Worm (Caenorhabditis elegans): ENCODE measurements around the gene ZK632.9.

The ZK632.9 gene

DNA sequence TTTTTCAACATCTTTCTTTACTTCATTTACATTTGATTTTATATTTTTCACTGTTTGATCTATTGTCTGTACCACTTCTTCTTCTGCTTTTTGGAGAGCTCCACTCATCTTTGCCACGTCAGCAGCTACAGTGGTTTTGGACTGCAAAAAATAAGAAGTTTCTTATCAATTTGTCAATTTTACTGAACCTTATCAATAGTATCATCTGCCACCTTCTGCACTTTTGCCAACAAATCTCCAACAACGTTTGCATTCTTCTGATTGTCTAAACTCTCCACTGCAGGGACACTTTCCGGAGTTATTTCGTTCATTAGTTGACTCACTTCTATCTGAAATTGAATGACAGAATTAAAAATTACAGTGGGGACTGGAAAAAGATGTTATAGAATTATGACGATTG, 38.5 kb downstream of the ZK632.9 start:
- TF ChIP-seq alr-1 (tag; optimal IDR thresholded peaks at IDR 0.05): no peak
- peak; percentile 84 for TF ChIP-seq crh-2 (tag; optimal IDR thresholded peaks at IDR 0.05)
- no peak for TF ChIP-seq mbf-1 (tag; optimal IDR thresholded peaks at IDR 0.05)
- TF ChIP-seq dmd-4 (tag; optimal IDR thresholded peaks at IDR 0.05): no peak
- TF ChIP-seq ZK546.5 (tag; optimal IDR thresholded peaks at IDR 0.05): no peak
- TF ChIP-seq nhr-6 (tag; optimal IDR thresholded peaks at IDR 0.05): no peak
- TF ChIP-seq mab-5 (tag; optimal IDR thresholded peaks at IDR 0.05): no peak
- peak; percentile 95 for TF ChIP-seq fos-1 (tag; optimal IDR thresholded peaks at IDR 0.05)

DNA sequence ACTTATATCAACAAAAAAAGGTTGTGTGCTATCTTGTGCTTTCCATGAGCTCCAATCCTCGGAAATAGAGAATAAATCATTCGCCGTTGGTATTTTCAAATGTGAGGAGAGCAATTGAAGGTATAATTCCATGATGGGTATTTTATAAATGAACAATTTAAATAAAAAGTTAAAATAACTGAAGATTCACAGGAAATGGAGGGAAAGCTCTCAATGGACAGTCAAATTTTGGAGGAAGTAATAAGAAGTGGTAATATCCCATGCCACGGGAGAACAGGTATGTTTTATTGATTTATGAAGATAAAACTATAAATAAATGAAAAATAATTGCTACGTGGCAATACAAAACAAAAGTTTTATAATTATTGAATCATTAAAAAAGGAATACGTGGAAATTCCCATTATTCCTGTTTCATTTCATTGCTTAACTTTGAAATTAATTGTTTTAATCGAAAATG, 42.1 kb downstream of the ZK632.9 start:
- TF ChIP-seq sma-3 (GFP tag; optimal IDR thresholded peaks at IDR 0.05): peak; percentile 25
- TF ChIP-seq egl-27 (tag; optimal IDR thresholded peaks at IDR 0.05): no peak
- TF ChIP-seq aly-2 (tag; optimal IDR thresholded peaks at IDR 0.05): no peak
- no peak for TF ChIP-seq nhr-23 (tag; optimal IDR thresholded peaks at IDR 0.05)
- TF ChIP-seq nhr-11 (tag; optimal IDR thresholded peaks at IDR 0.05): no peak
- TF ChIP-seq sem-4 (tag; optimal IDR thresholded peaks at IDR 0.05): no peak
- TF ChIP-seq crh-2 (tag; optimal IDR thresholded peaks at IDR 0.05): peak; percentile 45
- TF ChIP-seq ztf-1 (GFP tag; conservative IDR thresholded peaks at IDR 0.05): no peak
- no peak for TF ChIP-seq mbf-1 (tag; optimal IDR thresholded peaks at IDR 0.05)
- no peak for TF ChIP-seq nhr-6 (tag; optimal IDR thresholded peaks at IDR 0.05)
- no peak for TF ChIP-seq elt-1 (tag; optimal IDR thresholded peaks at IDR 0.05)
- TF ChIP-seq sma-9 (GFP tag; optimal IDR thresholded peaks at IDR 0.05): peak; percentile 27
- TF ChIP-seq sma-9 (tag; optimal IDR thresholded peaks at IDR 0.05): no peak
- no peak for TF ChIP-seq mdl-1 (tag; optimal IDR thresholded peaks at IDR 0.05)
- TF ChIP-seq skn-1 (tag; optimal IDR thresholded peaks at IDR 0.05): no peak
- peak; percentile 47 for TF ChIP-seq nhr-21 (tag; optimal IDR thresholded peaks at IDR 0.05)
- no peak for TF ChIP-seq unc-62 (GFP tag; optimal IDR thresholded peaks at IDR 0.05)
- no peak for TF ChIP-seq unc-39 (tag; optimal IDR thresholded peaks at IDR 0.05)
- peak; percentile 44 for TF ChIP-seq nhr-25 (tag; optimal IDR thresholded peaks at IDR 0.05)
- TF ChIP-seq nhr-77 (tag; optimal IDR thresholded peaks at IDR 0.05): no peak
- no peak for TF ChIP-seq mab-5 (tag; optimal IDR thresholded peaks at IDR 0.05)
- peak; percentile 44 for TF ChIP-seq gmeb-1 (tag; optimal IDR thresholded peaks at IDR 0.05)
- no peak for TF ChIP-seq elt-3 (tag; optimal IDR thresholded peaks at IDR 0.05)
- no peak for TF ChIP-seq zag-1 (tag; optimal IDR thresholded peaks at IDR 0.05)
- TF ChIP-seq Y55F3AM.14 (GFP tag; optimal IDR thresholded peaks at IDR 0.05): no peak
- TF ChIP-seq ama-1 (optimal IDR thresholded peaks at IDR 0.05): no peak
- TF ChIP-seq blmp-1 (tag; optimal IDR thresholded peaks at IDR 0.05; ENCODE audit: insufficient read depth): no peak
- no peak for TF ChIP-seq nhr-12 (tag; optimal IDR thresholded peaks at IDR 0.05)
- no peak for TF ChIP-seq ztf-4 (tag; optimal IDR thresholded peaks at IDR 0.05)
- no peak for TF ChIP-seq ztf-11 (tag; optimal IDR thresholded peaks at IDR 0.05)
- no peak for TF ChIP-seq ceh-16 (tag; optimal IDR thresholded peaks at IDR 0.05)
- TF ChIP-seq peb-1 (tag; optimal IDR thresholded peaks at IDR 0.05): no peak
- TF ChIP-seq dmd-4 (tag; optimal IDR thresholded peaks at IDR 0.05): no peak
- TF ChIP-seq lin-13 (GFP tag; optimal IDR thresholded peaks at IDR 0.05): peak; percentile 57
- TF ChIP-seq nhr-237 (tag; optimal IDR thresholded peaks at IDR 0.05): no peak
- no peak for TF ChIP-seq ceh-82 (tag; optimal IDR thresholded peaks at IDR 0.05)
- TF ChIP-seq alr-1 (tag; optimal IDR thresholded peaks at IDR 0.05): no peak
- no peak for TF ChIP-seq lin-11 (tag; optimal IDR thresholded peaks at IDR 0.05)
- TF ChIP-seq nhr-129 (tag; optimal IDR thresholded peaks at IDR 0.05): no peak
- no peak for TF ChIP-seq nhr-10 (tag; optimal IDR thresholded peaks at IDR 0.05)
- TF ChIP-seq lsy-2 (tag; optimal IDR thresholded peaks at IDR 0.05): peak in 1 of 2 experiments; percentile 45
- no peak for TF ChIP-seq fos-1 (tag; optimal IDR thresholded peaks at IDR 0.05)
- TF ChIP-seq C34F6.9 (tag; optimal IDR thresholded peaks at IDR 0.05): no peak
- no peak for TF ChIP-seq ZK546.5 (tag; optimal IDR thresholded peaks at IDR 0.05)
- TF ChIP-seq R02D3.7 (tag; optimal IDR thresholded peaks at IDR 0.05): no peak
- TF ChIP-seq snpc-4 (tag; optimal IDR thresholded peaks at IDR 0.05): no peak
- no peak for TF ChIP-seq F13H6.1 (tag; optimal IDR thresholded peaks at IDR 0.05)

Measured in whole organism, L2 larva.